ENCODE assay signal across 3 fruit fly cellular contexts in genomic region chr3L:15252562-15252961, dm6.
TF ChIP-seq lines count a peak whose summit lies in the region.

No protein-coding gene starts in this region.

- TF ChIP-seq CTCF in whole organism, embryonic (GFP tag; optimal IDR thresholded peaks at IDR 0.05; lab: Kevin White, UChicago) = no peak

TF ChIP-seq in whole organism, embryonic, 481 proteins besides CTCF, POLR2A, EP300 and RAD21 (continues in another document):
- TF ChIP-seq CG30403 (GFP tag; optimal IDR thresholded peaks at IDR 0.05; lab: Kevin White, UChicago) = peak; percentile 15
- TF ChIP-seq org-1 (GFP tag; optimal IDR thresholded peaks at IDR 0.05; lab: Kevin White, UChicago) = no peak
- no peak for TF ChIP-seq hth (optimal IDR thresholded peaks at IDR 0.05; lab: Kevin White, UChicago)
- TF ChIP-seq ab (GFP tag; optimal IDR thresholded peaks at IDR 0.05; lab: Kevin White, UChicago) = no peak
- peak; percentile 28 for TF ChIP-seq nmo (GFP tag; optimal IDR thresholded peaks at IDR 0.05; lab: Kevin White, UChicago)
- TF ChIP-seq Ssrp (tag; optimal IDR thresholded peaks at IDR 0.05; lab: Kevin White, UChicago) = peak; percentile 9
- TF ChIP-seq tio (GFP tag; optimal IDR thresholded peaks at IDR 0.05; lab: Kevin White, UChicago) = no peak
- TF ChIP-seq MESR4 (GFP tag; optimal IDR thresholded peaks at IDR 0.05; lab: Kevin White, UChicago) = no peak
- no peak for TF ChIP-seq CG3838 (GFP tag; optimal IDR thresholded peaks at IDR 0.05; lab: Kevin White, UChicago)
- peak; percentile 6 for TF ChIP-seq unpg (GFP tag; optimal IDR thresholded peaks at IDR 0.05; lab: Kevin White, UChicago)
- TF ChIP-seq H2.0 (GFP tag; IDR thresholded peaks at IDR 0.05; lab: Robert Waterston, UW) = no peak
- peak; percentile 40 for TF ChIP-seq dmrt99B (tag; optimal IDR thresholded peaks at IDR 0.05; lab: Kevin White, UChicago)
- peak; percentile 49 for TF ChIP-seq gem (tag; optimal IDR thresholded peaks at IDR 0.05; lab: Kevin White, UChicago)
- no peak for TF ChIP-seq D19B (GFP tag; optimal IDR thresholded peaks at IDR 0.05; lab: Kevin White, UChicago)
- peak; percentile 31 for TF ChIP-seq CG14710 (tag; optimal IDR thresholded peaks at IDR 0.05; lab: Kevin White, UChicago)
- TF ChIP-seq tgo (GFP tag; IDR thresholded peaks at IDR 0.05; lab: Robert Waterston, UW) = no peak
- peak; percentile 6 for TF ChIP-seq CG10267 (tag; optimal IDR thresholded peaks at IDR 0.05; lab: Kevin White, UChicago)
- no peak for TF ChIP-seq CG4404 (GFP tag; IDR thresholded peaks at IDR 0.05; lab: Robert Waterston, UW)
- peak; percentile 45 for TF ChIP-seq CG18262 (tag; optimal IDR thresholded peaks at IDR 0.05; lab: Kevin White, UChicago)
- no peak for TF ChIP-seq D (optimal IDR thresholded peaks at IDR 0.05; lab: Kevin White, UChicago)
- peak; percentile 26 for TF ChIP-seq D (GFP tag; optimal IDR thresholded peaks at IDR 0.05; lab: Kevin White, UChicago)
- no peak for TF ChIP-seq sima (GFP tag; optimal IDR thresholded peaks at IDR 0.05; lab: Kevin White, UChicago)
- no peak for TF ChIP-seq Opbp (GFP tag; IDR thresholded peaks at IDR 0.05; lab: Robert Waterston, UW; ENCODE audit: partially characterized antibody)
- TF ChIP-seq CG33213 (GFP tag; optimal IDR thresholded peaks at IDR 0.05; lab: Kevin White, UChicago) = no peak
- TF ChIP-seq Atf-2 (GFP tag; optimal IDR thresholded peaks at IDR 0.05; lab: Kevin White, UChicago) = no peak
- no peak for TF ChIP-seq Ravus (GFP tag; IDR thresholded peaks at IDR 0.05; lab: Robert Waterston, UW)
- peak; percentile 45 for TF ChIP-seq Sox100B (GFP tag; optimal IDR thresholded peaks at IDR 0.05; lab: Kevin White, UChicago)
- TF ChIP-seq nau (GFP tag; optimal IDR thresholded peaks at IDR 0.05; lab: Kevin White, UChicago) = no peak
- no peak for TF ChIP-seq dan (GFP tag; IDR thresholded peaks at IDR 0.05; lab: Robert Waterston, UW)
- TF ChIP-seq grau (tag; optimal IDR thresholded peaks at IDR 0.05; lab: Kevin White, UChicago) = peak; percentile 2
- TF ChIP-seq Sox102F (GFP tag; optimal IDR thresholded peaks at IDR 0.05; lab: Kevin White, UChicago) = peak; percentile 28

TF ChIP-seq in whole organism, prepupa, 60 proteins besides CTCF, POLR2A, EP300 and RAD21 (continues in another document):
- TF ChIP-seq dsx (GFP tag; optimal IDR thresholded peaks at IDR 0.05; lab: Kevin White, UChicago; ENCODE audit: poor library complexity, severe bottlenecking) (no peak), spab (GFP tag; optimal IDR thresholded peaks at IDR 0.05; lab: Kevin White, UChicago) (no peak), net (GFP tag; optimal IDR thresholded peaks at IDR 0.05; lab: Kevin White, UChicago) (peak; percentile 12), CG6276 (GFP tag; optimal IDR thresholded peaks at IDR 0.05; lab: Kevin White, UChicago) (peak; percentile 74), CG11762 (GFP tag; optimal IDR thresholded peaks at IDR 0.05; lab: Kevin White, UChicago; ENCODE audit: insufficient read depth) (peak; percentile 46), CG7368 (GFP tag; optimal IDR thresholded peaks at IDR 0.05; lab: Kevin White, UChicago) (peak; percentile 20), Eip78C (GFP tag; lab: Kevin White, UChicago) (peak; percentile 88), CG11902 (GFP tag; optimal IDR thresholded peaks at IDR 0.05; lab: Kevin White, UChicago) (no peak), CG10631 (GFP tag; optimal IDR thresholded peaks at IDR 0.05; lab: Kevin White, UChicago) (peak; percentile 4), fd59A (GFP tag; optimal IDR thresholded peaks at IDR 0.05; lab: Kevin White, UChicago) (no peak), CG15336 (GFP tag; IDR thresholded peaks at IDR 0.05; lab: Robert Waterston, UW) (peak; percentile 11; the same call in 1 of the 2 replicates), salr (GFP tag; optimal IDR thresholded peaks at IDR 0.05; lab: Kevin White, UChicago) (peak in 1 of 2 experiments; percentile 30), fd85E (GFP tag; optimal IDR thresholded peaks at IDR 0.05; lab: Kevin White, UChicago) (no peak), CG31627 (GFP tag; optimal IDR thresholded peaks at IDR 0.05; lab: Kevin White, UChicago) (no peak), eg (GFP tag; IDR thresholded peaks at IDR 0.05; lab: Robert Waterston, UW) (no peak), CG8119 (GFP tag; IDR thresholded peaks at IDR 0.05; lab: Robert Waterston, UW) (0 out of 3 replicates have a peak, but pooled peaks have one; percentile 36), vri (GFP tag; optimal IDR thresholded peaks at IDR 0.05; lab: Kevin White, UChicago) (no peak), svp (GFP tag; lab: Kevin White, UChicago) (peak; percentile 51), pdm3 (GFP tag; optimal IDR thresholded peaks at IDR 0.05; lab: Kevin White, UChicago) (peak; percentile 30), Lpt (GFP tag; optimal IDR thresholded peaks at IDR 0.05; lab: Kevin White, UChicago) (peak; percentile 60), CG3919 (GFP tag; optimal IDR thresholded peaks at IDR 0.05; lab: Kevin White, UChicago) (peak; percentile 51), Ets21C (GFP tag; optimal IDR thresholded peaks at IDR 0.05; lab: Kevin White, UChicago) (no peak), CG34406 (GFP tag; optimal IDR thresholded peaks at IDR 0.05; lab: Kevin White, UChicago) (no peak), CG6854 (GFP tag; optimal IDR thresholded peaks at IDR 0.05; lab: Kevin White, UChicago) (no peak), Hr39 (GFP tag; optimal IDR thresholded peaks at IDR 0.05; lab: Kevin White, UChicago) (no peak), lz (GFP tag; optimal IDR thresholded peaks at IDR 0.05; lab: Kevin White, UChicago) (no peak), esn (GFP tag; optimal IDR thresholded peaks at IDR 0.05; lab: Kevin White, UChicago) (no peak), acj6 (GFP tag; optimal IDR thresholded peaks at IDR 0.05; lab: Kevin White, UChicago) (peak; percentile 14), Eip75B (GFP tag; optimal IDR thresholded peaks at IDR 0.05; lab: Kevin White, UChicago) (peak; percentile 26), dac (GFP tag; optimal IDR thresholded peaks at IDR 0.05; lab: Kevin White, UChicago) (peak; percentile 75), CG32006 (GFP tag; optimal IDR thresholded peaks at IDR 0.05; lab: Kevin White, UChicago) (peak; percentile 87), OdsH (GFP tag; optimal IDR thresholded peaks at IDR 0.05; lab: Kevin White, UChicago) (peak; percentile 35), Gug (GFP tag; IDR thresholded peaks at IDR 0.05; lab: Robert Waterston, UW) (0 out of 2 replicates have a peak, but pooled peaks have one; percentile 11)

TF ChIP-seq in whole organism, pupa, 21 proteins besides CTCF, POLR2A, EP300 and RAD21:
- TF ChIP-seq CG32121 (GFP tag; IDR thresholded peaks at IDR 0.05; lab: Robert Waterston, UW) (0 out of 2 replicates have a peak, but pooled peaks have one; percentile 10), CG12605 (GFP tag; IDR thresholded peaks at IDR 0.05; lab: Robert Waterston, UW) (no peak), CG8301 (tag; optimal IDR thresholded peaks at IDR 0.05; lab: Kevin White, UChicago) (peak; percentile 70), Pif1A (GFP tag; optimal IDR thresholded peaks at IDR 0.05; lab: Kevin White, UChicago) (peak; percentile 50), Pif1B (GFP tag; optimal IDR thresholded peaks at IDR 0.05; lab: Kevin White, UChicago) (peak; percentile 7), CG14655 (GFP tag; optimal IDR thresholded peaks at IDR 0.05; lab: Kevin White, UChicago) (peak; percentile 78), Snoo (tag; optimal IDR thresholded peaks at IDR 0.05; lab: Kevin White, UChicago) (no peak)

Comparison
In these comparisons a context has a peak if more than half of its experiments do, and no peak if none do; other contexts are left out.
1. Of the 7 proteins assayed by ChIP-seq in both whole organism, embryonic and whole organism, prepupa: peak only in whole organism, embryonic: Sox102F; only in whole organism, prepupa: Gug and Lpt; in both: none; in neither: 4.